Worm (Caenorhabditis elegans) whole organism, L4/young adult: ENCODE results near the gene math-7.

Source experiments
- W03F9.2 ChIP-seq: fragments of 150-350 bp; optimal IDR thresholded peaks from 2 replicates; lab custom pipeline; 2014; ENCODE audit warnings: missing biosample characterization, missing genetic modification characterization
- dao-5 ChIP-seq: sonication (generic microtip); optimal IDR thresholded peaks from 2 replicates; lab custom pipeline; 2016; ENCODE audit warnings: missing genotype, missing genetic modification characterization, moderate library complexity, missing compliant biosample characterization

- TF ChIP-seq dao-5 (no peak), W03F9.2 (tag; lab: Kevin White, UChicago) (no peak)
These were observed 1.6 kb downstream of the math-7 start, which contains the start of gene math-6 for ce11 chrII:1884635-1885034.
